Worm (Caenorhabditis elegans): ENCODE measurements around the gene oac-1.

Gene oac-1

ce11 chrV:19555869-19556268 lies at the start of gene oac-1:
TSS of gene oac-1 (minus strand) at chrV:19555969.
- TF ChIP-seq ztf-11 (tag; optimal IDR thresholded peaks at IDR 0.05) (no peak), ama-1 (optimal IDR thresholded peaks at IDR 0.05) (no peak), unc-62 (GFP tag; optimal IDR thresholded peaks at IDR 0.05) (no peak), tbx-2 (tag; optimal IDR thresholded peaks at IDR 0.05) (no peak), nhr-12 (tag; optimal IDR thresholded peaks at IDR 0.05) (no peak), lsy-12 (tag; optimal IDR thresholded peaks at IDR 0.05) (no peak), nhr-43 (tag; optimal IDR thresholded peaks at IDR 0.05; ENCODE audit: poor library complexity, severe bottlenecking) (no peak), eor-1 (tag; optimal IDR thresholded peaks at IDR 0.05) (no peak), R02D3.7 (tag; optimal IDR thresholded peaks at IDR 0.05) (no peak), ceh-82 (tag; optimal IDR thresholded peaks at IDR 0.05) (no peak), ceh-9 (tag; optimal IDR thresholded peaks at IDR 0.05) (no peak), jun-1 (tag; optimal IDR thresholded peaks at IDR 0.05) (no peak), hmg-11 (tag; optimal IDR thresholded peaks at IDR 0.05) (no peak), daf-12 (tag; optimal IDR thresholded peaks at IDR 0.05) (no peak), sea-2 (GFP tag; optimal IDR thresholded peaks at IDR 0.05) (no peak), fos-1 (tag; optimal IDR thresholded peaks at IDR 0.05) (no peak)

- TF ChIP-seq lin-39 (tag; optimal IDR thresholded peaks at IDR 0.05) (no peak), ceh-9 (tag; optimal IDR thresholded peaks at IDR 0.05) (no peak), lsy-12 (tag; optimal IDR thresholded peaks at IDR 0.05) (no peak), ceh-28 (tag; optimal IDR thresholded peaks at IDR 0.05) (no peak), pha-4 (tag; optimal IDR thresholded peaks at IDR 0.05) (no peak), nfya-1 (tag; optimal IDR thresholded peaks at IDR 0.05; ENCODE audit: insufficient read depth) (no peak), ztf-4 (tag; optimal IDR thresholded peaks at IDR 0.05) (no peak)
These were observed 49.6 kb upstream of the oac-1 start for ce11 chrV:19605415-19605814.

ce11 chrV:19599087-19599486 lies 43.3 kb upstream of the oac-1 start:
- no peak for TF ChIP-seq nhr-11 (tag; optimal IDR thresholded peaks at IDR 0.05)
- no peak for TF ChIP-seq ZK546.5 (tag; optimal IDR thresholded peaks at IDR 0.05)
- no peak for TF ChIP-seq fkh-2 (tag; optimal IDR thresholded peaks at IDR 0.05)
- no peak for TF ChIP-seq aly-2 (tag; optimal IDR thresholded peaks at IDR 0.05)
- TF ChIP-seq mdl-1 (tag; optimal IDR thresholded peaks at IDR 0.05), result no peak
- TF ChIP-seq lsy-12 (tag; optimal IDR thresholded peaks at IDR 0.05), result no peak
- no peak for TF ChIP-seq nfya-1 (tag; optimal IDR thresholded peaks at IDR 0.05; ENCODE audit: insufficient read depth)
- TF ChIP-seq nhr-76 (tag; optimal IDR thresholded peaks at IDR 0.05), result no peak
- TF ChIP-seq ceh-82 (tag; optimal IDR thresholded peaks at IDR 0.05), result no peak
- no peak for TF ChIP-seq nhr-77 (tag; optimal IDR thresholded peaks at IDR 0.05)
- TF ChIP-seq ceh-16 (tag; optimal IDR thresholded peaks at IDR 0.05), result no peak
- no peak for TF ChIP-seq egl-5 (tag; optimal IDR thresholded peaks at IDR 0.05)
- TF ChIP-seq nhr-237 (tag; optimal IDR thresholded peaks at IDR 0.05), result no peak
- TF ChIP-seq egl-27 (tag; optimal IDR thresholded peaks at IDR 0.05), result no peak
- no peak for TF ChIP-seq mml-1 (tag; optimal IDR thresholded peaks at IDR 0.05)
- TF ChIP-seq ceh-28 (tag; optimal IDR thresholded peaks at IDR 0.05), result no peak
- TF ChIP-seq tbx-2 (tag; optimal IDR thresholded peaks at IDR 0.05), result no peak

ce11 chrV:19590826-19591225 lies 35.1 kb upstream of the oac-1 start:
- TF ChIP-seq sea-2 (GFP tag; optimal IDR thresholded peaks at IDR 0.05), result no peak

ce11 chrV:19582256-19582655 lies 26.5 kb upstream of the oac-1 start:
- TF ChIP-seq elt-3 (tag; optimal IDR thresholded peaks at IDR 0.05) (no peak), egl-27 (tag; optimal IDR thresholded peaks at IDR 0.05) (no peak), pha-4 (tag; optimal IDR thresholded peaks at IDR 0.05) (no peak), nhr-11 (tag; optimal IDR thresholded peaks at IDR 0.05) (no peak), fkh-2 (tag; optimal IDR thresholded peaks at IDR 0.05) (no peak)

ce11 chrV:19579509-19579908 lies 23.7 kb upstream of the oac-1 start:
- no peak for TF ChIP-seq nhr-76 (tag; optimal IDR thresholded peaks at IDR 0.05)
- TF ChIP-seq lin-15B (tag; optimal IDR thresholded peaks at IDR 0.05), result no peak
- no peak for TF ChIP-seq unc-62 (GFP tag; optimal IDR thresholded peaks at IDR 0.05)
- no peak for TF ChIP-seq jun-1 (tag; optimal IDR thresholded peaks at IDR 0.05)
- no peak for TF ChIP-seq fkh-2 (tag; optimal IDR thresholded peaks at IDR 0.05)
- no peak for TF ChIP-seq eor-1 (tag; optimal IDR thresholded peaks at IDR 0.05)
- no peak for TF ChIP-seq nhr-77 (tag; optimal IDR thresholded peaks at IDR 0.05)
- TF ChIP-seq daf-12 (tag; optimal IDR thresholded peaks at IDR 0.05), result no peak
- TF ChIP-seq sea-2 (GFP tag; optimal IDR thresholded peaks at IDR 0.05), result no peak
- TF ChIP-seq nhr-67 (tag; optimal IDR thresholded peaks at IDR 0.05), result no peak
- TF ChIP-seq fos-1 (tag; optimal IDR thresholded peaks at IDR 0.05), result no peak
- TF ChIP-seq ceh-16 (tag; optimal IDR thresholded peaks at IDR 0.05), result no peak
- TF ChIP-seq ceh-9 (tag; optimal IDR thresholded peaks at IDR 0.05), result no peak
- no peak for TF ChIP-seq R02D3.7 (tag; optimal IDR thresholded peaks at IDR 0.05)
- TF ChIP-seq ztf-11 (tag; optimal IDR thresholded peaks at IDR 0.05), result no peak
